Fruit fly (Drosophila melanogaster) whole organism: ENCODE results near the gene CG10089.

ENCODE experiments used
- CG8478 ChIP-seq: fragments of >200 bp; optimal IDR thresholded peaks from 2 replicates; lab custom pipeline; 2018; ENCODE audit warnings: inconsistent platforms
- Dll ChIP-seq: fragments of >200 bp; optimal IDR thresholded peaks from 2 replicates; lab custom pipeline; 2017
- psq ChIP-seq: fragments of >200 bp; optimal IDR thresholded peaks from 2 replicates; lab custom pipeline; 2017
- usp ChIP-seq: fragments of >200 bp; optimal IDR thresholded peaks from 2 replicates; lab custom pipeline; 2017; ENCODE audit warnings: missing biosample characterization, missing genetic modification characterization, mixed read lengths

- no peak for TF ChIP-seq psq (lab: Kevin White, UChicago)
- TF ChIP-seq CG8478 (lab: Kevin White, UChicago) = no peak
- no peak for TF ChIP-seq usp (GFP tag; lab: Kevin White, UChicago)
- no peak for TF ChIP-seq Dll (lab: Kevin White, UChicago)
These were observed 14.7 kb upstream of the CG10089 start for dm6 chr3L:13489193-13489752.
